Worm (Caenorhabditis elegans) whole organism, L1 larva: ENCODE data around the gene aco-2.
A peak's percentile ranks its signal among the peaks of the same experiment; 100 is the strongest.

Source experiments
- C34B4.2 ChIP-seq: sonication (generic microtip); optimal IDR thresholded peaks from 2 replicates; lab custom pipeline; 2017; ENCODE audit warnings: mild to moderate bottlenecking, missing genetic modification characterization, missing compliant biosample characterization
- Y116A8C.19 ChIP-seq: sonication (generic microtip); optimal IDR thresholded peaks from 2 replicates; lab custom pipeline; 2016; ENCODE audit warnings: missing compliant biosample characterization, missing genetic modification characterization, borderline replicate concordance
- alr-1 ChIP-seq: fragments of 200-800 bp; sonication (Bioruptor generic); optimal IDR thresholded peaks from 2 replicates; lab custom pipeline; 2018; ENCODE audit warnings: borderline replicate concordance, mild to moderate bottlenecking, missing genetic modification characterization, missing compliant biosample characterization
- ceh-8 ChIP-seq: fragments of 200-800 bp; sonication (Bioruptor generic); optimal IDR thresholded peaks from 2 replicates; lab custom pipeline; 2018; ENCODE audit warnings: mild to moderate bottlenecking, missing genetic modification characterization, moderate library complexity, missing compliant biosample characterization
- ceh-82 ChIP-seq, 3 experiments: fragments of 150-350 bp in 1 of 3; sonication (generic microtip) in 2 of 3; optimal IDR thresholded peaks; 2 replicates each; lab custom pipeline; 2014 to 2017; ENCODE audit warnings: missing biosample characterization in 3 of 3, missing genetic modification characterization in 3 of 3
- ceh-88 ChIP-seq: fragments of 200-800 bp; sonication (Bioruptor generic); IDR thresholded peaks from 2 replicates; pipeline ENCODE4 v1.3.6; 2022; ENCODE audit warnings: missing genetic modification characterization, missing compliant biosample characterization
- ceh-90 ChIP-seq: sonication (generic microtip); optimal IDR thresholded peaks from 2 replicates; lab custom pipeline; 2016; ENCODE audit warnings: missing genetic modification characterization, missing compliant biosample characterization
- dsc-1 ChIP-seq: sonication (generic microtip); optimal IDR thresholded peaks from 2 replicates; lab custom pipeline; 2016; ENCODE audit warnings: mild to moderate bottlenecking, missing genetic modification characterization, missing compliant biosample characterization
- egl-13 ChIP-seq: sonication (generic microtip); optimal IDR thresholded peaks from 2 replicates; lab custom pipeline; 2016; ENCODE audit warnings: missing genotype, missing genetic modification reagents, missing genetic modification characterization, missing compliant biosample characterization
- egl-27 ChIP-seq, 2 experiments: fragments of 150-350 bp in 1 of 2; sonication (generic microtip); optimal IDR thresholded peaks; 3 replicates each; lab custom pipeline; 2017 to 2018; ENCODE audit warnings: missing biosample characterization in 2 of 2, missing genetic modification characterization in 2 of 2, missing genetic modification reagents in 2 of 2
- fkh-10 ChIP-seq: sonication (generic microtip); optimal IDR thresholded peaks from 2 replicates; lab custom pipeline; 2017; ENCODE audit warnings: missing biosample characterization, missing genetic modification reagents, missing genetic modification characterization
- fkh-4 ChIP-seq: sonication (generic microtip); optimal IDR thresholded peaks from 2 replicates; lab custom pipeline; 2016; ENCODE audit warnings: missing compliant biosample characterization, missing genetic modification characterization, borderline replicate concordance
- grh-1 ChIP-seq: fragments of 200-800 bp; sonication (Bioruptor generic); IDR thresholded peaks from 2 replicates; pipeline ENCODE4 v1.3.6; 2022; ENCODE audit warnings: missing genetic modification reagents, missing genetic modification characterization, missing compliant biosample characterization
- hlh-17 ChIP-seq: fragments of 200-800 bp; sonication (Bioruptor generic); optimal IDR thresholded peaks from 2 replicates; lab custom pipeline; 2018; ENCODE audit warnings: missing genetic modification characterization, mild to moderate bottlenecking, missing compliant biosample characterization, moderate library complexity, borderline replicate concordance
- hpl-2 ChIP-seq: fragments of 150-350 bp; optimal IDR thresholded peaks from 2 replicates; lab custom pipeline; 2014; ENCODE audit warnings: missing biosample characterization, missing genetic modification reagents, missing genetic modification characterization
- irx-1 ChIP-seq: sonication (generic microtip); optimal IDR thresholded peaks from 2 replicates; lab custom pipeline; 2016; ENCODE audit warnings: missing genetic modification characterization, missing compliant biosample characterization
- jun-1 ChIP-seq: fragments of 150-350 bp; optimal IDR thresholded peaks from 2 replicates; lab custom pipeline; 2014; ENCODE audit warnings: missing biosample characterization, missing genetic modification reagents, missing genetic modification characterization
- lin-14 ChIP-seq: fragments of 200-800 bp; sonication (Bioruptor generic); optimal IDR thresholded peaks from 2 replicates; lab custom pipeline; 2018; ENCODE audit warnings: mild to moderate bottlenecking, missing genetic modification characterization, moderate library complexity, missing compliant biosample characterization
- lin-15B ChIP-seq: fragments of 150-350 bp; sonication (generic microtip); optimal IDR thresholded peaks from 3 replicates; lab custom pipeline; 2014; ENCODE audit warnings: missing biosample characterization, missing genetic modification characterization
- lin-35 ChIP-seq, 2 experiments: fragments of 150-350 bp; optimal IDR thresholded peaks; 2 replicates each; lab custom pipeline; 2014; ENCODE audit warnings: missing biosample characterization in 2 of 2, missing genetic modification characterization in 2 of 2, missing genetic modification reagents in 2 of 2
- lin-39 ChIP-seq: fragments of 150-350 bp; optimal IDR thresholded peaks from 2 replicates; lab custom pipeline; 2014; ENCODE audit warnings: missing biosample characterization, missing genetic modification reagents, missing genetic modification characterization
- lsy-2 ChIP-seq, 2 experiments: fragments of 150-350 bp; optimal IDR thresholded peaks; 2 replicates each; lab custom pipeline; 2014; ENCODE audit warnings: missing biosample characterization in 2 of 2, missing genetic modification characterization in 2 of 2
- mab-9 ChIP-seq: fragments of 200-800 bp; sonication (Bioruptor generic); IDR thresholded peaks from 2 replicates; pipeline ENCODE4 v1.3.6; 2022; ENCODE audit warnings: missing genetic modification reagents, missing genetic modification characterization, missing compliant biosample characterization
- mdl-1 ChIP-seq, 2 experiments: fragments of 150-350 bp; optimal IDR thresholded peaks; 2 replicates each; lab custom pipeline; 2014 to 2017; ENCODE audit warnings: missing biosample characterization in 2 of 2, missing genetic modification characterization in 2 of 2, inconsistent platforms in 1 of 2
- mef-2 ChIP-seq: fragments of 150-350 bp; optimal IDR thresholded peaks from 2 replicates; lab custom pipeline; 2014; ENCODE audit warnings: missing biosample characterization, missing genetic modification characterization
- mep-1 ChIP-seq: fragments of 150-350 bp; optimal IDR thresholded peaks from 2 replicates; lab custom pipeline; 2014; ENCODE audit warnings: missing biosample characterization, missing genetic modification characterization
- nhr-11 ChIP-seq: fragments of 150-350 bp; optimal IDR thresholded peaks from 2 replicates; lab custom pipeline; 2014; ENCODE audit warnings: missing biosample characterization, missing genetic modification characterization
- nhr-20 ChIP-seq: sonication (generic microtip); optimal IDR thresholded peaks from 2 replicates; lab custom pipeline; 2016; ENCODE audit warnings: mild to moderate bottlenecking, missing genetic modification characterization, missing compliant biosample characterization
- nhr-237 ChIP-seq: fragments of 150-350 bp; optimal IDR thresholded peaks from 2 replicates; lab custom pipeline; 2014; ENCODE audit warnings: missing biosample characterization, missing genetic modification characterization
- nhr-47 ChIP-seq: sonication (generic microtip); optimal IDR thresholded peaks from 2 replicates; lab custom pipeline; 2016; ENCODE audit warnings: mild to moderate bottlenecking, missing genetic modification characterization, moderate library complexity, missing compliant biosample characterization
- nhr-76 ChIP-seq: sonication (generic microtip); optimal IDR thresholded peaks from 2 replicates; lab custom pipeline; 2017; ENCODE audit warnings: missing biosample characterization, missing genetic modification characterization
- nhr-84 ChIP-seq: sonication (generic microtip); optimal IDR thresholded peaks from 2 replicates; lab custom pipeline; 2017; ENCODE audit warnings: missing biosample characterization, missing genetic modification characterization
- nhr-85 ChIP-seq: sonication (generic microtip); peaks from one replicate; lab custom pipeline; 2016; ENCODE audit warnings: missing genetic modification characterization, inconsistent platforms, missing compliant biosample characterization
- nhr-90 ChIP-seq: sonication (generic microtip); optimal IDR thresholded peaks from 2 replicates; lab custom pipeline; 2016; ENCODE audit warnings: mild to moderate bottlenecking, missing genetic modification characterization, missing compliant biosample characterization; ENCODE audit not compliant: poor library complexity
- pag-3 ChIP-seq: sonication (generic microtip); optimal IDR thresholded peaks from 2 replicates; lab custom pipeline; 2017; ENCODE audit warnings: missing genetic modification characterization, mild to moderate bottlenecking, missing compliant biosample characterization, antibody characterized with exemption, borderline replicate concordance; ENCODE audit not compliant: insufficient read depth
- pqm-1 ChIP-seq: sonication (generic microtip); optimal IDR thresholded peaks from 3 replicates; lab custom pipeline; 2017; ENCODE audit warnings: missing biosample characterization, missing genetic modification characterization
- rnt-1 ChIP-seq: sonication (generic microtip); optimal IDR thresholded peaks from 2 replicates; lab custom pipeline; 2016; ENCODE audit warnings: mild to moderate bottlenecking, missing genetic modification characterization, moderate library complexity, missing compliant biosample characterization
- snu-23 ChIP-seq: sonication (generic microtip); optimal IDR thresholded peaks from 2 replicates; lab custom pipeline; 2016; ENCODE audit warnings: missing genetic modification characterization, missing compliant biosample characterization
- sox-4 ChIP-seq: sonication (generic microtip); optimal IDR thresholded peaks from 2 replicates; lab custom pipeline; 2016; ENCODE audit warnings: missing genetic modification characterization, missing compliant biosample characterization
- sup-37 ChIP-seq: fragments of 200-800 bp; sonication (Bioruptor generic); optimal IDR thresholded peaks from 2 replicates; lab custom pipeline; 2018; ENCODE audit warnings: mild to moderate bottlenecking, missing genetic modification characterization, missing compliant biosample characterization
- tbx-2 ChIP-seq: sonication (generic microtip); optimal IDR thresholded peaks from 2 replicates; lab custom pipeline; 2016; ENCODE audit warnings: missing genetic modification characterization, missing compliant biosample characterization
- tlp-1 ChIP-seq: fragments of 150-350 bp; optimal IDR thresholded peaks from 2 replicates; lab custom pipeline; 2014; ENCODE audit warnings: missing biosample characterization, missing genetic modification characterization
- unc-30 ChIP-seq: sonication (generic microtip); optimal IDR thresholded peaks from 2 replicates; lab custom pipeline; 2017; ENCODE audit warnings: missing biosample characterization, missing genetic modification characterization
- zip-4 ChIP-seq: fragments of 200-800 bp; sonication (Bioruptor generic); optimal IDR thresholded peaks from 2 replicates; lab custom pipeline; 2018; ENCODE audit warnings: mild to moderate bottlenecking, missing genetic modification characterization, moderate library complexity, missing compliant biosample characterization

Gene aco-2

DNA sequence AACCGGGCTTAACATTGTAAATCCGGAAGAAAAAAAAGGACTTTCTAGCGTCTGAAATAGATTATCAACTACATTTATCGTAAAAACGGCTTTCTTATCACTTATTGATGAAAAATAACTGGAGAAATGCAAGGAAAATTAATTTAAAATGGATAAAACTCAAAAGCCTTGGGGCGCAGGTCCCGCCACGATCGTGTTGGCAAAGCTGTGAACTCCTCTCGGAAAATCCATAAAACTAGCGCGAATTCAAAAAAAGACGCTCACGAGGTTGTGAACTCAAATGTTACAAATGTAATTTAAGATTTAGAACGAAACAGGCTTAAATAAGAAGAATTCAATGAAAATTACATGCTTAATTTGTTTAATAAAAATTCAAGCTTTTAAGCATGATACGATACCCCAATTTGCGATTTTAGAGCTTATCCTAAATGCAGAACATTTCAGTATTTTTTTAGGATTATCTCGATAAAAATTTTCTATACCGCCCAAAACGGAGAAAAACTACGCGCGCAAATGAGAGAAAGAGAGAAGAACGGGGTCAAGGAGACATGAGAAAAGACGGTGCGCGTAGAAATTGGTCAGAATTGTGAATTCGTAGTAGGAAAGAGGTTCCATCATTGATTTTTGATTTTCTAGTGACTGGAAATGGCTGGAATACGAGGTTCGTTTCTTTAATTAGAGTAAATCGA, 21.3 kb upstream of the aco-2 start, which contains the start of gene C29E4.15 (continued):
- TF ChIP-seq nhr-76 (tag; lab: Kevin White, UChicago) (no peak), tlp-1 (tag; lab: Kevin White, UChicago) (no peak), mef-2 (tag; lab: Kevin White, UChicago) (no peak), unc-30 (tag; lab: Kevin White, UChicago) (no peak), mab-9 (GFP tag; lab: Robert Waterston, UW) (no peak), nhr-20 (tag; lab: Kevin White, UChicago) (peak; percentile 48), pag-3 (tag; lab: Kevin White, UChicago) (no peak), lin-35 (GFP tag; optimal IDR thresholded peaks at IDR 0.05; lab: Kevin White, UChicago) (peak; percentile 74 to 91), mep-1 (tag; lab: Kevin White, UChicago) (no peak), nhr-11 (tag; lab: Kevin White, UChicago) (no peak), egl-13 (tag; lab: Kevin White, UChicago) (no peak), grh-1 (GFP tag; lab: Robert Waterston, UW) (no peak), nhr-85 (tag; lab: Kevin White, UChicago) (no peak), egl-27 (tag; optimal IDR thresholded peaks at IDR 0.05; lab: Kevin White, UChicago) (no peak), nhr-84 (tag; lab: Kevin White, UChicago) (no peak), Y116A8C.19 (tag; lab: Kevin White, UChicago) (no peak), sup-37 (GFP tag; lab: Kevin White, UChicago) (no peak), lin-14 (GFP tag; lab: Kevin White, UChicago) (no peak), C34B4.2 (tag; lab: Kevin White, UChicago) (no peak), irx-1 (no peak), hlh-17 (GFP tag; lab: Kevin White, UChicago) (no peak), nhr-237 (tag; lab: Kevin White, UChicago) (no peak), fkh-10 (GFP tag; lab: Kevin White, UChicago) (no peak), pqm-1 (tag; lab: Kevin White, UChicago) (no peak), nhr-47 (peak; percentile 58), alr-1 (tag; lab: Kevin White, UChicago) (no peak), ceh-82 (tag; optimal IDR thresholded peaks at IDR 0.05; lab: Kevin White, UChicago) (peak in 1 of 3 experiments; percentile 43), lsy-2 (tag; optimal IDR thresholded peaks at IDR 0.05; lab: Kevin White, UChicago) (peak; percentile 53 to 73), hpl-2 (GFP tag; lab: Kevin White, UChicago) (no peak), mdl-1 (tag; optimal IDR thresholded peaks at IDR 0.05; lab: Kevin White, UChicago) (peak in 1 of 2 experiments; percentile 24), ceh-90 (tag; lab: Kevin White, UChicago) (no peak), fkh-4 (tag; lab: Kevin White, UChicago) (no peak), ceh-88 (GFP tag; lab: Robert Waterston, UW) (no peak), lin-15B (tag; lab: Kevin White, UChicago) (peak; percentile 17), ceh-8 (GFP tag; lab: Kevin White, UChicago) (no peak), tbx-2 (peak; percentile 21), dsc-1 (no peak), nhr-90 (tag; lab: Kevin White, UChicago) (no peak), jun-1 (tag; lab: Kevin White, UChicago) (no peak), snu-23 (peak; percentile 58), zip-4 (GFP tag; lab: Kevin White, UChicago) (no peak), sox-4 (tag; lab: Kevin White, UChicago) (no peak), lin-39 (tag; lab: Kevin White, UChicago) (no peak), rnt-1 (tag; lab: Kevin White, UChicago) (peak; percentile 68)
